Worm (Caenorhabditis elegans): ENCODE measurements around the gene F57G8.7.
A peak's percentile ranks its signal among the peaks of the same experiment; 100 is the strongest.

Gene F57G8.7

ce11 chrV:16328849-16329248, at the start of gene F57G8.7:
F57G8.7 (plus strand) TSS chrV:16329149.
- no peak for TF ChIP-seq unc-98 (GFP tag; IDR thresholded peaks at IDR 0.05)
- TF ChIP-seq sox-4 (tag; optimal IDR thresholded peaks at IDR 0.05), result no peak
- TF ChIP-seq nhr-85 (tag), result no peak
- no peak for TF ChIP-seq aha-1 (tag; optimal IDR thresholded peaks at IDR 0.05)
- no peak for TF ChIP-seq aly-2 (tag; optimal IDR thresholded peaks at IDR 0.05)
- no peak for TF ChIP-seq mef-2 (tag; optimal IDR thresholded peaks at IDR 0.05)
- no peak for TF ChIP-seq lin-13 (GFP tag; optimal IDR thresholded peaks at IDR 0.05)
- TF ChIP-seq xbp-1 (tag; optimal IDR thresholded peaks at IDR 0.05), result no peak
- no peak for TF ChIP-seq C16A3.4 (tag; optimal IDR thresholded peaks at IDR 0.05)
- TF ChIP-seq fkh-4 (tag; optimal IDR thresholded peaks at IDR 0.05; ENCODE audit: borderline replicate concordance), result no peak
- no peak for TF ChIP-seq nhr-20 (tag; optimal IDR thresholded peaks at IDR 0.05)
- TF ChIP-seq snu-23 (GFP tag; optimal IDR thresholded peaks at IDR 0.05), result no peak
- no peak for TF ChIP-seq fos-1 (tag; optimal IDR thresholded peaks at IDR 0.05)
- no peak for TF ChIP-seq blmp-1 (tag; optimal IDR thresholded peaks at IDR 0.05)

- no peak for TF ChIP-seq egl-13 (tag; optimal IDR thresholded peaks at IDR 0.05)
- peak; percentile 78 for TF ChIP-seq blmp-1 (tag; optimal IDR thresholded peaks at IDR 0.05)
These were observed 46.8 kb upstream of the F57G8.7 start, which contains the start of gene F28G4.2 for ce11 chrV:16282147-16282546. F28G4.2 (minus strand) TSS chrV:16282321.

ce11 chrV:16285794-16286193, 43.2 kb upstream of the F57G8.7 start, which contains the start of gene F28G4.4:
F28G4.4 (minus strand) TSS chrV:16285894.
- no peak for TF ChIP-seq snu-23 (GFP tag; optimal IDR thresholded peaks at IDR 0.05)
- no peak for TF ChIP-seq fkh-4 (tag; optimal IDR thresholded peaks at IDR 0.05; ENCODE audit: borderline replicate concordance)
- TF ChIP-seq lin-13 (GFP tag; optimal IDR thresholded peaks at IDR 0.05), result no peak
- TF ChIP-seq ceh-88 (GFP tag; IDR thresholded peaks at IDR 0.05), result no peak
- no peak for TF ChIP-seq zag-1 (tag; optimal IDR thresholded peaks at IDR 0.05)
- TF ChIP-seq rnt-1 (tag; optimal IDR thresholded peaks at IDR 0.05), result no peak
- no peak for TF ChIP-seq nhr-28 (tag; optimal IDR thresholded peaks at IDR 0.05)

ce11 chrV:16287619-16288018, 41.3 kb upstream of the F57G8.7 start, which contains the start of gene F28G4.3:
F28G4.3 (minus strand) TSS chrV:16287719.
- TF ChIP-seq lin-14 (GFP tag; optimal IDR thresholded peaks at IDR 0.05) (no peak), swsn-7 (tag; optimal IDR thresholded peaks at IDR 0.05) (no peak), isw-1 (GFP tag; IDR thresholded peaks at IDR 0.05) (no peak), tbx-2 (tag; optimal IDR thresholded peaks at IDR 0.05) (no peak), ceh-63 (GFP tag; optimal IDR thresholded peaks at IDR 0.05) (no peak), ceh-82 (tag; optimal IDR thresholded peaks at IDR 0.05) (no peak), fkh-4 (tag; optimal IDR thresholded peaks at IDR 0.05; ENCODE audit: borderline replicate concordance) (no peak), snu-23 (GFP tag; optimal IDR thresholded peaks at IDR 0.05) (no peak), ceh-8 (GFP tag; optimal IDR thresholded peaks at IDR 0.05) (no peak), C34B4.2 (tag; optimal IDR thresholded peaks at IDR 0.05) (no peak), nhr-71 (tag; optimal IDR thresholded peaks at IDR 0.05) (no peak), unc-62 (GFP tag; optimal IDR thresholded peaks at IDR 0.05) (no peak), hpl-2 (GFP tag; optimal IDR thresholded peaks at IDR 0.05) (no peak)

ce11 chrV:16292409-16292808, 36.5 kb upstream of the F57G8.7 start, which contains the start of gene oac-5:
oac-5 (plus strand) TSS chrV:16292709.
- TF ChIP-seq snu-23 (GFP tag; optimal IDR thresholded peaks at IDR 0.05), result no peak
- peak; percentile 23 for TF ChIP-seq elt-2 (tag; optimal IDR thresholded peaks at IDR 0.05)
- no peak for TF ChIP-seq ama-1 (optimal IDR thresholded peaks at IDR 0.05)
- no peak for TF ChIP-seq snpc-4 (tag; optimal IDR thresholded peaks at IDR 0.05)
- no peak for TF ChIP-seq efl-1 (optimal IDR thresholded peaks at IDR 0.05)
- no peak for TF ChIP-seq efl-1 (GFP tag; optimal IDR thresholded peaks at IDR 0.05 in 1 of 2)
- TF ChIP-seq lsy-2 (tag; optimal IDR thresholded peaks at IDR 0.05), result no peak
- TF ChIP-seq nhr-84 (tag; optimal IDR thresholded peaks at IDR 0.05), result no peak

Measured in whole organism, L1 larva.